Worm (Caenorhabditis elegans): ENCODE results near the gene C17C3.11.
"Not testable (repeated sequence)": the region's sequence is repeated elsewhere in the genome, so short reads cannot be mapped to it uniquely, and the experiment has no call there.

The C17C3.11 gene

ce11 chrII:5534939-5535338 is 2.7 kb upstream of the C17C3.11 start, which contains the start of gene hlh-25:
TSS of gene hlh-25 (plus strand) at chrII:5535239.
- not testable (repeated sequence) for TF ChIP-seq ceh-2 (tag; optimal IDR thresholded peaks at IDR 0.05); hlh-30 (tag; optimal IDR thresholded peaks at IDR 0.05; ENCODE audit: insufficient read depth); hlh-8 (tag; optimal IDR thresholded peaks at IDR 0.05)

ce11 chrII:5537078-5537477 is 546 bp upstream of the C17C3.11 start:
- TF ChIP-seq tbx-2 (tag; optimal IDR thresholded peaks at IDR 0.05): no peak
- TF ChIP-seq pag-3 (tag; optimal IDR thresholded peaks at IDR 0.05; ENCODE audit: borderline replicate concordance): no peak
- no peak for TF ChIP-seq che-1 (tag; optimal IDR thresholded peaks at IDR 0.05)
- no peak for TF ChIP-seq F13H6.1 (tag; optimal IDR thresholded peaks at IDR 0.05)
- no peak for TF ChIP-seq ceh-48 (tag; optimal IDR thresholded peaks at IDR 0.05)
- TF ChIP-seq ceh-19 (GFP tag; optimal IDR thresholded peaks at IDR 0.05): no peak
- no peak for TF ChIP-seq eyg-1 (tag; optimal IDR thresholded peaks at IDR 0.05)
- no peak for TF ChIP-seq dmd-4 (tag; optimal IDR thresholded peaks at IDR 0.05; ENCODE audit: borderline replicate concordance)
- TF ChIP-seq pax-1 (tag; optimal IDR thresholded peaks at IDR 0.05): no peak
- TF ChIP-seq fkh-6 (tag; optimal IDR thresholded peaks at IDR 0.05): no peak
- TF ChIP-seq T23F11.4 (GFP tag; optimal IDR thresholded peaks at IDR 0.05): no peak

ce11 chrII:5540113-5540512 is 2.5 kb downstream of the C17C3.11 start, which contains the start of gene hlh-27:
TSS of gene hlh-27 (minus strand) at chrII:5540213.
- TF ChIP-seq F13H6.1 (tag; optimal IDR thresholded peaks at IDR 0.05); pha-4 (tag; optimal IDR thresholded peaks at IDR 0.05); hlh-13 (GFP tag; optimal IDR thresholded peaks at IDR 0.05): not testable (repeated sequence)

- TF ChIP-seq syd-9 (tag; optimal IDR thresholded peaks at IDR 0.05) (no peak), dve-1 (tag; optimal IDR thresholded peaks at IDR 0.05) (no peak), unc-42 (tag; optimal IDR thresholded peaks at IDR 0.05) (no peak)
Measured at ce11 chrII:5541685-5542084, 4.1 kb downstream of the C17C3.11 start, which contains the start of gene C17C3.24. TSS of gene C17C3.24 (minus strand) at chrII:5541785.

ce11 chrII:5543476-5544144 is 6.0 kb downstream of the C17C3.11 start:
- TF ChIP-seq pag-3 (tag; optimal IDR thresholded peaks at IDR 0.05; ENCODE audit: borderline replicate concordance) (no peak), pha-2 (tag; optimal IDR thresholded peaks at IDR 0.05) (peak; percentile 80), ztf-16 (tag; optimal IDR thresholded peaks at IDR 0.05) (peak; percentile 77), ceh-6 (GFP tag; optimal IDR thresholded peaks at IDR 0.05) (peak; percentile 65), hlh-6 (tag; optimal IDR thresholded peaks at IDR 0.05) (peak; percentile 48), syd-9 (tag; optimal IDR thresholded peaks at IDR 0.05) (peak; percentile 65), unc-55 (GFP tag; optimal IDR thresholded peaks at IDR 0.05) (peak; percentile 48), ceh-14 (tag; optimal IDR thresholded peaks at IDR 0.05) (peak; percentile 90), che-1 (tag; optimal IDR thresholded peaks at IDR 0.05) (peak; percentile 59), ceh-24 (tag; optimal IDR thresholded peaks at IDR 0.05) (peak; percentile 23), ceh-48 (tag; optimal IDR thresholded peaks at IDR 0.05) (peak; percentile 18), madf-2 (tag; optimal IDR thresholded peaks at IDR 0.05) (peak; percentile 68), C08G9.2 (tag; optimal IDR thresholded peaks at IDR 0.05) (peak; percentile 49), pros-1 (tag; optimal IDR thresholded peaks at IDR 0.05) (peak; percentile 97), npax-4 (tag; optimal IDR thresholded peaks at IDR 0.05) (peak; percentile 49), elt-2 (tag; optimal IDR thresholded peaks at IDR 0.05) (peak; percentile 97), ceh-19 (GFP tag; optimal IDR thresholded peaks at IDR 0.05) (peak; percentile 89), pqm-1 (tag; optimal IDR thresholded peaks at IDR 0.05) (peak; percentile 77), C38D4.7 (GFP tag; optimal IDR thresholded peaks at IDR 0.05) (peak; percentile 70), ets-4 (tag; optimal IDR thresholded peaks at IDR 0.05) (peak; percentile 63), F13H6.1 (tag; optimal IDR thresholded peaks at IDR 0.05) (peak; percentile 44), ceh-22 (tag; optimal IDR thresholded peaks at IDR 0.05) (peak; percentile 18), fkh-10 (GFP tag; optimal IDR thresholded peaks at IDR 0.05) (peak; percentile 84), ceh-2 (tag; optimal IDR thresholded peaks at IDR 0.05) (peak; percentile 70), tbx-7 (tag; optimal IDR thresholded peaks at IDR 0.05) (peak; percentile 29), K09A11.1 (tag; optimal IDR thresholded peaks at IDR 0.05; ENCODE audit: insufficient read depth) (peak; percentile 77), eyg-1 (tag; optimal IDR thresholded peaks at IDR 0.05) (peak; percentile 51), ceh-30 (tag; optimal IDR thresholded peaks at IDR 0.05) (peak; percentile 29), fkh-6 (tag; optimal IDR thresholded peaks at IDR 0.05) (peak; percentile 82), rnt-1 (tag; optimal IDR thresholded peaks at IDR 0.05) (peak; percentile 78), elt-4 (tag; optimal IDR thresholded peaks at IDR 0.05) (no peak), ceh-31 (tag; optimal IDR thresholded peaks at IDR 0.05) (peak; percentile 91)
